Fruit fly (Drosophila melanogaster): ENCODE data around the gene Kap-alpha1.

Kap-alpha1 gene

DNA sequence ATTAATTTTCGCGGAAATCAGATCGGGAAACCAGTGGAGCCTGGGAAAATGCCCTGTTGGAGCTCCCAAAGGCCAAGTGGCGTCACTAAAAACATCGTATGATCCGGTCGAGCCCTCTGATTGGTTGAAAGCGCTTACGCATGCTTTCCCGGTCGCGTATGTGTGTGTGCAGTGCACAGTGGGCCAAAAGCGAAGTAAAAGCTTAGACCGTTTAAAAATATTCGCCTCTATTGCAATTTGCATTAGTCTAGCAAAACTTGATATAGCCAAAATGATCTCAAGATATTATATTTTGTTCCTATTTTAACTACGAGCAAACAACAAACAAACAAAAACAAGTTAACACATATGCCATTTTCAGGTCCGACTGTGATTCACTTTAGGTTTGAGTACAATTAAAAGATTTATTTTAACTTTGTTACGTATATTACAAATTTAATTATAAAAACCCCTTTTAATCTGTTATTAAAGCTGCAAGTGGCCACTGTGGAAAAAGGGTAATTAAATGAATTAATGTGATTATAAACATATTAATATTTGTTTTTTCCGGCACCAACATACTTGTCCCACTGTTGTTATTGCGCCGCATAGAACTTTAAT is 12.7 kb upstream of the Kap-alpha1 start (continued):
- peak; percentile 89 for TF ChIP-seq Nf-YA (GFP tag; IDR thresholded peaks at IDR 0.05)
- no peak for TF ChIP-seq hth (optimal IDR thresholded peaks at IDR 0.05)
- no peak for TF ChIP-seq crc (GFP tag; optimal IDR thresholded peaks at IDR 0.05)
- peak; percentile 97 for TF ChIP-seq sens (GFP tag)
- peak; percentile 79 for TF ChIP-seq Six4 (GFP tag; optimal IDR thresholded peaks at IDR 0.05)
- TF ChIP-seq dati (GFP tag; IDR thresholded peaks at IDR 0.05): no peak
- TF ChIP-seq E2f2 (GFP tag; IDR thresholded peaks at IDR 0.05): peak; percentile 48; the same call in 1 of the 2 replicates
- TF ChIP-seq CG6765 (GFP tag; optimal IDR thresholded peaks at IDR 0.05): peak; percentile 90
- peak; percentile 96 for TF ChIP-seq Nf-YB (GFP tag; optimal IDR thresholded peaks at IDR 0.05)
- TF ChIP-seq NFAT (GFP tag; IDR thresholded peaks at IDR 0.05): peak; percentile 89
- TF ChIP-seq CG14860 (GFP tag; IDR thresholded peaks at IDR 0.05; ENCODE audit: partially characterized antibody): peak; percentile 44; the same call in 1 of the 3 replicates
- peak; percentile 75 for TF ChIP-seq schlank (tag; optimal IDR thresholded peaks at IDR 0.05)
- TF ChIP-seq unc-4 (GFP tag; IDR thresholded peaks at IDR 0.05; ENCODE audit: partially characterized antibody): no peak
- peak; percentile 65 to 84 for TF ChIP-seq Pdp1 (GFP tag; optimal IDR thresholded peaks at IDR 0.05)
- peak; percentile 68 for TF ChIP-seq sisA (GFP tag; IDR thresholded peaks at IDR 0.05)
- TF ChIP-seq Chrac-16 (GFP tag; optimal IDR thresholded peaks at IDR 0.05): peak; percentile 76
- TF ChIP-seq Fer1 (GFP tag; optimal IDR thresholded peaks at IDR 0.05): peak; percentile 92
- TF ChIP-seq pzg (GFP tag; optimal IDR thresholded peaks at IDR 0.05): no peak
- peak; percentile 18; the same call in 1 of the 2 replicates for TF ChIP-seq tna (GFP tag; IDR thresholded peaks at IDR 0.05; ENCODE audit: partially characterized antibody)
- TF ChIP-seq mam (GFP tag; optimal IDR thresholded peaks at IDR 0.05): peak; percentile 83
- peak; percentile 78 for TF ChIP-seq Mad (GFP tag; optimal IDR thresholded peaks at IDR 0.05)
- no peak for TF ChIP-seq mld (GFP tag; IDR thresholded peaks at IDR 0.05; ENCODE audit: partially characterized antibody)
- peak; percentile 73 for TF ChIP-seq run (tag; optimal IDR thresholded peaks at IDR 0.05)
- peak; percentile 86 for TF ChIP-seq CG13424 (tag; optimal IDR thresholded peaks at IDR 0.05)
- peak; percentile 69 for TF ChIP-seq kah (GFP tag; optimal IDR thresholded peaks at IDR 0.05)
- no peak for TF ChIP-seq Ravus (GFP tag; IDR thresholded peaks at IDR 0.05)
- TF ChIP-seq HLH3B (GFP tag; IDR thresholded peaks at IDR 0.05): peak; percentile 63
- peak; percentile 89 for TF ChIP-seq sug (tag; optimal IDR thresholded peaks at IDR 0.05)
- TF ChIP-seq HmgD (GFP tag; optimal IDR thresholded peaks at IDR 0.05): peak; percentile 31
- TF ChIP-seq CG34224 (GFP tag; IDR thresholded peaks at IDR 0.05; ENCODE audit: partially characterized antibody): 0 out of 3 replicates have a peak, but pooled peaks have one; percentile 12
- TF ChIP-seq CG13123 (GFP tag; optimal IDR thresholded peaks at IDR 0.05): peak; percentile 30
- peak; percentile 70 for TF ChIP-seq bab2 (GFP tag; optimal IDR thresholded peaks at IDR 0.05)
- TF ChIP-seq CG32772 (GFP tag; IDR thresholded peaks at IDR 0.05): peak; percentile 61; the same call in 1 of the 2 replicates
- peak; percentile 28 for TF ChIP-seq trh (GFP tag; optimal IDR thresholded peaks at IDR 0.05)
- TF ChIP-seq mirr (GFP tag; optimal IDR thresholded peaks at IDR 0.05): peak; percentile 52
- peak; percentile 43 for TF ChIP-seq ranshi (GFP tag; IDR thresholded peaks at IDR 0.05)
- peak; percentile 75 for TF ChIP-seq btn (GFP tag; optimal IDR thresholded peaks at IDR 0.05)
- TF ChIP-seq Elba2 (GFP tag; optimal IDR thresholded peaks at IDR 0.05): no peak
- peak; percentile 90 for TF ChIP-seq row (GFP tag; IDR thresholded peaks at IDR 0.05)
- peak; percentile 68 for TF ChIP-seq Deaf1 (tag; optimal IDR thresholded peaks at IDR 0.05)
- TF ChIP-seq vfl (GFP tag; optimal IDR thresholded peaks at IDR 0.05): peak; percentile 64
- peak; percentile 93 for TF ChIP-seq CG12659 (GFP tag; optimal IDR thresholded peaks at IDR 0.05)
- peak; percentile 63; the same call in 1 of the 2 replicates for TF ChIP-seq CG16779 (GFP tag; IDR thresholded peaks at IDR 0.05)
- peak; percentile 67 for TF ChIP-seq jing (GFP tag; optimal IDR thresholded peaks at IDR 0.05)
- TF ChIP-seq ase (GFP tag; IDR thresholded peaks at IDR 0.05): 0 out of 3 replicates have a peak, but pooled peaks have one; percentile 11
- peak; percentile 52 for TF ChIP-seq Spps (tag; optimal IDR thresholded peaks at IDR 0.05)
- peak; percentile 72 for TF ChIP-seq CG33557 (GFP tag; optimal IDR thresholded peaks at IDR 0.05)
- peak; percentile 73 for TF ChIP-seq CG1602 (GFP tag; optimal IDR thresholded peaks at IDR 0.05)
- TF ChIP-seq pita (GFP tag; optimal IDR thresholded peaks at IDR 0.05): no peak
- peak; percentile 54; the same call in 2 of the 4 replicates for TF ChIP-seq Gug (GFP tag; IDR thresholded peaks at IDR 0.05)

All from whole organism, embryonic.